Worm (Caenorhabditis elegans): Measurements from ENCODE around the gene F53B2.8.

- TF ChIP-seq elt-1 (tag; optimal IDR thresholded peaks at IDR 0.05; ENCODE audit: borderline replicate concordance, insufficient read depth) (no peak), ztf-11 (tag; optimal IDR thresholded peaks at IDR 0.05) (no peak), unc-39 (tag; optimal IDR thresholded peaks at IDR 0.05) (no peak), zip-8 (tag; optimal IDR thresholded peaks at IDR 0.05) (no peak), lin-13 (tag; optimal IDR thresholded peaks at IDR 0.05) (no peak)
Measured at ce11 chrIV:12527217-12527616, at the start of gene F53B2.8.

Measured in whole organism, mixed stage, embryonic.